Worm (Caenorhabditis elegans) whole organism, late embryonic: ENCODE results near the gene Y32B12B.8.

Experiments
- Y22D7AL.16 ChIP-seq: sonication (generic microtip); optimal IDR thresholded peaks from 2 replicates; lab custom pipeline; 2016; ENCODE audit warnings: missing genetic modification characterization, missing compliant biosample characterization
- ceh-14 ChIP-seq: sonication (generic microtip); optimal IDR thresholded peaks from 2 replicates; lab custom pipeline; 2016; ENCODE audit warnings: missing genotype, missing genetic modification characterization, missing compliant biosample characterization
- nhr-11 ChIP-seq: fragments of 150-350 bp; optimal IDR thresholded peaks from 2 replicates; lab custom pipeline; 2014; ENCODE audit warnings: missing biosample characterization, missing genetic modification characterization
- npax-4 ChIP-seq: sonication (generic microtip); optimal IDR thresholded peaks from 2 replicates; lab custom pipeline; 2016; ENCODE audit warnings: missing genetic modification characterization, missing compliant biosample characterization
- pag-3 ChIP-seq: sonication (generic microtip); optimal IDR thresholded peaks from 2 replicates; lab custom pipeline; 2016; ENCODE audit warnings: missing compliant biosample characterization, missing genetic modification characterization, borderline replicate concordance

ce11 chrV:16517619-16518018, 17.7 kb upstream of the Y32B12B.8 start, which contains the start of gene F36D3.4:
- TF ChIP-seq Y22D7AL.16 (tag; lab: Kevin White, UChicago) (no peak), ceh-14 (tag; lab: Kevin White, UChicago) (no peak), pag-3 (tag; lab: Kevin White, UChicago) (no peak), npax-4 (tag; lab: Kevin White, UChicago) (no peak), nhr-11 (tag; lab: Kevin White, UChicago) (no peak)
